Worm (Caenorhabditis elegans) whole organism, L1 larva: ENCODE data around the gene deb-1.
A peak's percentile ranks its signal among the peaks of the same experiment; 100 is the strongest.

Source experiments
- C34B4.2 ChIP-seq: sonication (generic microtip); optimal IDR thresholded peaks from 2 replicates; lab custom pipeline; 2017; ENCODE audit warnings: mild to moderate bottlenecking, missing genetic modification characterization, missing compliant biosample characterization
- F16B12.6 ChIP-seq: fragments of 150-350 bp; optimal IDR thresholded peaks from 2 replicates; lab custom pipeline; 2014; ENCODE audit warnings: missing biosample characterization, missing genetic modification characterization
- Y116A8C.19 ChIP-seq: sonication (generic microtip); optimal IDR thresholded peaks from 2 replicates; lab custom pipeline; 2016; ENCODE audit warnings: missing compliant biosample characterization, missing genetic modification characterization, borderline replicate concordance
- aly-2 ChIP-seq: fragments of 150-350 bp; optimal IDR thresholded peaks from 2 replicates; lab custom pipeline; 2014; ENCODE audit warnings: missing biosample characterization, missing genetic modification characterization
- blmp-1 ChIP-seq: fragments of 150-350 bp; optimal IDR thresholded peaks from 2 replicates; lab custom pipeline; 2014; ENCODE audit warnings: missing biosample characterization, missing genetic modification characterization
- ceh-82 ChIP-seq, 3 experiments: fragments of 150-350 bp in 1 of 3; sonication (generic microtip) in 2 of 3; optimal IDR thresholded peaks; 2 replicates each; lab custom pipeline; 2014 to 2017; ENCODE audit warnings: missing biosample characterization in 3 of 3, missing genetic modification characterization in 3 of 3
- ceh-88 ChIP-seq: fragments of 200-800 bp; sonication (Bioruptor generic); IDR thresholded peaks from 2 replicates; pipeline ENCODE4 v1.3.6; 2022; ENCODE audit warnings: missing genetic modification characterization, missing compliant biosample characterization
- ceh-90 ChIP-seq: sonication (generic microtip); optimal IDR thresholded peaks from 2 replicates; lab custom pipeline; 2016; ENCODE audit warnings: missing genetic modification characterization, missing compliant biosample characterization
- dpl-1 ChIP-seq, 3 experiments: fragments of 150-350 bp in 2 of 3; sonication (generic microtip) in 1 of 3; optimal IDR thresholded peaks; 2 replicates each; lab custom pipeline; 2014 to 2017; ENCODE audit warnings: missing biosample characterization in 3 of 3, missing genetic modification characterization in 3 of 3, missing genetic modification reagents in 3 of 3
- dsc-1 ChIP-seq: sonication (generic microtip); optimal IDR thresholded peaks from 2 replicates; lab custom pipeline; 2016; ENCODE audit warnings: mild to moderate bottlenecking, missing genetic modification characterization, missing compliant biosample characterization
- efl-1 ChIP-seq, 4 experiments: fragments of 150-350 bp; optimal IDR thresholded peaks in 3 of 4; peaks in 1 of 4; 1 replicate in 1 of 4; 2 replicates in 3 of 4; lab custom pipeline; 2014; ENCODE audit warnings: missing biosample characterization in 2 of 4, missing genetic modification characterization in 2 of 4, missing genetic modification reagents in 2 of 4
- efl-3 ChIP-seq: fragments of 200-800 bp; sonication (Bioruptor generic); optimal IDR thresholded peaks from 2 replicates; lab custom pipeline; 2018; ENCODE audit warnings: mild to moderate bottlenecking, missing genetic modification characterization, missing compliant biosample characterization
- egl-13 ChIP-seq: sonication (generic microtip); optimal IDR thresholded peaks from 2 replicates; lab custom pipeline; 2016; ENCODE audit warnings: missing genotype, missing genetic modification reagents, missing genetic modification characterization, missing compliant biosample characterization
- elt-2 ChIP-seq: sonication (generic microtip); optimal IDR thresholded peaks from 2 replicates; lab custom pipeline; 2016; ENCODE audit warnings: missing genetic modification characterization, mild to moderate bottlenecking, inconsistent platforms, missing compliant biosample characterization, missing genetic modification reagents
- elt-3 ChIP-seq, 6 experiments: fragments of 150-350 bp in 1 of 6; sonication (generic microtip); optimal IDR thresholded peaks; 2 replicates each; lab custom pipeline; 2017 to 2018; ENCODE audit warnings: missing biosample characterization in 6 of 6, missing genetic modification characterization in 6 of 6, inconsistent platforms in 1 of 6
- ets-5 ChIP-seq: fragments of 200-800 bp; sonication (Bioruptor generic); IDR thresholded peaks from 2 replicates; pipeline ENCODE4 v1.3.6; 2022; ENCODE audit warnings: missing genetic modification characterization, missing compliant biosample characterization
- fkh-10 ChIP-seq: sonication (generic microtip); optimal IDR thresholded peaks from 2 replicates; lab custom pipeline; 2017; ENCODE audit warnings: missing biosample characterization, missing genetic modification reagents, missing genetic modification characterization
- fkh-4 ChIP-seq: sonication (generic microtip); optimal IDR thresholded peaks from 2 replicates; lab custom pipeline; 2016; ENCODE audit warnings: missing compliant biosample characterization, missing genetic modification characterization, borderline replicate concordance
- fkh-8 ChIP-seq: sonication (generic microtip); optimal IDR thresholded peaks from 2 replicates; lab custom pipeline; 2016; ENCODE audit warnings: mild to moderate bottlenecking, missing genetic modification characterization, missing compliant biosample characterization
- fos-1 ChIP-seq: fragments of 150-350 bp; optimal IDR thresholded peaks from 2 replicates; lab custom pipeline; 2014; ENCODE audit warnings: missing biosample characterization, missing genetic modification characterization
- grh-1 ChIP-seq: fragments of 200-800 bp; sonication (Bioruptor generic); IDR thresholded peaks from 2 replicates; pipeline ENCODE4 v1.3.6; 2022; ENCODE audit warnings: missing genetic modification reagents, missing genetic modification characterization, missing compliant biosample characterization
- hlh-4 ChIP-seq: sonication (generic microtip); optimal IDR thresholded peaks from 2 replicates; lab custom pipeline; 2016; ENCODE audit warnings: mild to moderate bottlenecking, missing genetic modification characterization, missing compliant biosample characterization
- hpl-2 ChIP-seq: fragments of 150-350 bp; optimal IDR thresholded peaks from 2 replicates; lab custom pipeline; 2014; ENCODE audit warnings: missing biosample characterization, missing genetic modification reagents, missing genetic modification characterization
- jun-1 ChIP-seq: fragments of 150-350 bp; optimal IDR thresholded peaks from 2 replicates; lab custom pipeline; 2014; ENCODE audit warnings: missing biosample characterization, missing genetic modification reagents, missing genetic modification characterization
- lin-13 ChIP-seq: fragments of 150-350 bp; optimal IDR thresholded peaks from 2 replicates; lab custom pipeline; 2014; ENCODE audit warnings: missing biosample characterization, missing genetic modification reagents, missing genetic modification characterization
- lin-14 ChIP-seq: fragments of 200-800 bp; sonication (Bioruptor generic); optimal IDR thresholded peaks from 2 replicates; lab custom pipeline; 2018; ENCODE audit warnings: mild to moderate bottlenecking, missing genetic modification characterization, moderate library complexity, missing compliant biosample characterization
- lin-35 ChIP-seq, 2 experiments: fragments of 150-350 bp; optimal IDR thresholded peaks; 2 replicates each; lab custom pipeline; 2014; ENCODE audit warnings: missing biosample characterization in 2 of 2, missing genetic modification characterization in 2 of 2, missing genetic modification reagents in 2 of 2
- lin-39 ChIP-seq: fragments of 150-350 bp; optimal IDR thresholded peaks from 2 replicates; lab custom pipeline; 2014; ENCODE audit warnings: missing biosample characterization, missing genetic modification reagents, missing genetic modification characterization
- lsy-2 ChIP-seq, 2 experiments: fragments of 150-350 bp; optimal IDR thresholded peaks; 2 replicates each; lab custom pipeline; 2014; ENCODE audit warnings: missing biosample characterization in 2 of 2, missing genetic modification characterization in 2 of 2
- mef-2 ChIP-seq: fragments of 150-350 bp; optimal IDR thresholded peaks from 2 replicates; lab custom pipeline; 2014; ENCODE audit warnings: missing biosample characterization, missing genetic modification characterization
- mep-1 ChIP-seq: fragments of 150-350 bp; optimal IDR thresholded peaks from 2 replicates; lab custom pipeline; 2014; ENCODE audit warnings: missing biosample characterization, missing genetic modification characterization
- nhr-12 ChIP-seq: sonication (generic microtip); optimal IDR thresholded peaks from 2 replicates; lab custom pipeline; 2017; ENCODE audit warnings: missing biosample characterization, missing genetic modification characterization
- nhr-19 ChIP-seq: fragments of 200-800 bp; sonication (Bioruptor generic); conservative IDR thresholded peaks from 2 replicates; pipeline ENCODE4 v1.3.6; 2022; ENCODE audit warnings: missing genetic modification characterization, missing compliant biosample characterization
- nhr-20 ChIP-seq: sonication (generic microtip); optimal IDR thresholded peaks from 2 replicates; lab custom pipeline; 2016; ENCODE audit warnings: mild to moderate bottlenecking, missing genetic modification characterization, missing compliant biosample characterization
- nhr-237 ChIP-seq: fragments of 150-350 bp; optimal IDR thresholded peaks from 2 replicates; lab custom pipeline; 2014; ENCODE audit warnings: missing biosample characterization, missing genetic modification characterization
- nhr-47 ChIP-seq: sonication (generic microtip); optimal IDR thresholded peaks from 2 replicates; lab custom pipeline; 2016; ENCODE audit warnings: mild to moderate bottlenecking, missing genetic modification characterization, moderate library complexity, missing compliant biosample characterization
- nhr-71 ChIP-seq: sonication (generic microtip); optimal IDR thresholded peaks from 2 replicates; lab custom pipeline; 2016; ENCODE audit warnings: mild to moderate bottlenecking, missing genetic modification characterization, moderate library complexity, missing compliant biosample characterization
- nhr-76 ChIP-seq: sonication (generic microtip); optimal IDR thresholded peaks from 2 replicates; lab custom pipeline; 2017; ENCODE audit warnings: missing biosample characterization, missing genetic modification characterization
- nhr-77 ChIP-seq: fragments of 150-350 bp; optimal IDR thresholded peaks from 2 replicates; lab custom pipeline; 2014; ENCODE audit warnings: missing biosample characterization, missing genetic modification characterization
- nhr-85 ChIP-seq: sonication (generic microtip); peaks from one replicate; lab custom pipeline; 2016; ENCODE audit warnings: missing genetic modification characterization, inconsistent platforms, missing compliant biosample characterization
- nhr-90 ChIP-seq: sonication (generic microtip); optimal IDR thresholded peaks from 2 replicates; lab custom pipeline; 2016; ENCODE audit warnings: mild to moderate bottlenecking, missing genetic modification characterization, missing compliant biosample characterization; ENCODE audit not compliant: poor library complexity
- rnt-1 ChIP-seq: sonication (generic microtip); optimal IDR thresholded peaks from 2 replicates; lab custom pipeline; 2016; ENCODE audit warnings: mild to moderate bottlenecking, missing genetic modification characterization, moderate library complexity, missing compliant biosample characterization
- skn-1 ChIP-seq: fragments of 150-350 bp; optimal IDR thresholded peaks from 2 replicates; lab custom pipeline; 2014; ENCODE audit warnings: missing biosample characterization, missing genetic modification characterization
- snpc-4 ChIP-seq: fragments of 150-350 bp; optimal IDR thresholded peaks from 2 replicates; lab custom pipeline; 2014; ENCODE audit warnings: missing biosample characterization, missing genetic modification characterization
- snu-23 ChIP-seq: sonication (generic microtip); optimal IDR thresholded peaks from 2 replicates; lab custom pipeline; 2016; ENCODE audit warnings: missing genetic modification characterization, missing compliant biosample characterization
- sptf-1 ChIP-seq: fragments of 150-350 bp; optimal IDR thresholded peaks from 2 replicates; lab custom pipeline; 2014; ENCODE audit warnings: missing biosample characterization, missing genetic modification characterization
- unc-130 ChIP-seq: fragments of 150-350 bp; optimal IDR thresholded peaks from 2 replicates; lab custom pipeline; 2017; ENCODE audit warnings: missing biosample characterization, missing genetic modification characterization, inconsistent platforms
- unc-98 ChIP-seq: fragments of 200-800 bp; sonication (Bioruptor generic); IDR thresholded peaks from 2 replicates; pipeline ENCODE4 v1.3.6; 2022; ENCODE audit warnings: missing genetic modification characterization, missing compliant biosample characterization
- zag-1 ChIP-seq: fragments of 150-350 bp; optimal IDR thresholded peaks from 2 replicates; lab custom pipeline; 2014; ENCODE audit warnings: missing biosample characterization, missing genetic modification characterization
- ztf-4 ChIP-seq: fragments of 150-350 bp; optimal IDR thresholded peaks from 2 replicates; lab custom pipeline; 2014; ENCODE audit warnings: missing biosample characterization, missing genetic modification characterization

The deb-1 gene

DNA sequence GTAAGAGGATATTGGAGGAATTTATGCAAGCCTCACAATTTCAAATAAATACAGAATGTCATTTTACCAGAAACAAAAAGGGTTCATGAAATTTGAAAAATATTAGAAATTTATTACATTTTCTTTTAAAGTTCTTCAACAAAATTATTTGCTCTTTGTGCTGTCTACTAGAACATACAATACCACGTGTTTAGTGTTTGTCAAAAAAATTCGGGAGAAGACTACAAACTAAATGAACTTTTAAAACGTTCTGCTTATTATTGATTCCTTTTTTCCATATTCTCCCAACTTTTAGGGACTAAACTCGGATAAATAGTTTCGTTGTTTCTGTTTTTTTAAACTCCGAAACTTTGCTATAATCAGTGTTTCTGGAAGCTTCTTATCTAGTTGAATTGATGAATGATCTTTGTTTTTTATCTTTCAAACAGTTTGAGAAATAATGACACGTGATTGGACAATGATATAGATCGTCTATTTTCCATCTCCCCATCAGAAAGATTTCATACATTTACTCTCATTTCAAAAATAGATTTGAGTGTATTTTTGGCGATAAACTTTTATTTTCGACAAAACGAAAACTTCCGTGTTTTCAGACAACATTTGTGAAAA lies 45.3 kb downstream of the deb-1 start:
- TF ChIP-seq sptf-1 (tag; lab: Kevin White, UChicago): no peak
- TF ChIP-seq fkh-4 (tag; lab: Kevin White, UChicago): no peak
- no peak for TF ChIP-seq dpl-1 (GFP tag; optimal IDR thresholded peaks at IDR 0.05; lab: Kevin White, UChicago)
- peak in 2 of 6 experiments; percentile 31 to 57 for TF ChIP-seq elt-3 (tag; optimal IDR thresholded peaks at IDR 0.05; lab: Kevin White, UChicago)
- TF ChIP-seq zag-1: no peak
- peak; percentile 66 for TF ChIP-seq nhr-20
- TF ChIP-seq C34B4.2 (tag; lab: Kevin White, UChicago): no peak
- no peak for TF ChIP-seq efl-3 (GFP tag; lab: Kevin White, UChicago)
- TF ChIP-seq efl-1 (optimal IDR thresholded peaks at IDR 0.05; lab: Kevin White, UChicago): no peak
- peak in 1 of 2 experiments; percentile 84 for TF ChIP-seq efl-1 (GFP tag; optimal IDR thresholded peaks at IDR 0.05 in 1 of 2; lab: Kevin White, UChicago)
- TF ChIP-seq fos-1 (tag; lab: Kevin White, UChicago): no peak
- TF ChIP-seq nhr-90 (tag; lab: Kevin White, UChicago): peak; percentile 4
- TF ChIP-seq nhr-19 (GFP tag; lab: Robert Waterston, UW): peak; percentile 57
- peak; percentile 73 for TF ChIP-seq elt-2 (tag; lab: Kevin White, UChicago)
- TF ChIP-seq Y116A8C.19 (tag; lab: Kevin White, UChicago): no peak
- TF ChIP-seq mef-2 (tag; lab: Kevin White, UChicago): no peak
- peak; percentile 4 for TF ChIP-seq nhr-47
- TF ChIP-seq nhr-77: no peak
- TF ChIP-seq nhr-237 (tag; lab: Kevin White, UChicago): no peak
- TF ChIP-seq F16B12.6 (tag; lab: Kevin White, UChicago): no peak
- peak in 1 of 2 experiments; percentile 66 for TF ChIP-seq lin-35 (GFP tag; optimal IDR thresholded peaks at IDR 0.05; lab: Kevin White, UChicago)
- TF ChIP-seq egl-13 (tag; lab: Kevin White, UChicago): no peak
- peak; percentile 62 for TF ChIP-seq nhr-71
- TF ChIP-seq ceh-90: no peak
- peak; percentile 6 for TF ChIP-seq ztf-4
- no peak for TF ChIP-seq skn-1 (tag; lab: Kevin White, UChicago)
- TF ChIP-seq blmp-1 (tag; lab: Kevin White, UChicago): peak; percentile 10
- peak; percentile 50 for TF ChIP-seq snu-23 (GFP tag; lab: Kevin White, UChicago)
- TF ChIP-seq nhr-85 (tag; lab: Kevin White, UChicago): peak; percentile 85
- no peak for TF ChIP-seq ets-5 (GFP tag; lab: Robert Waterston, UW)
- TF ChIP-seq unc-130 (tag; lab: Kevin White, UChicago): no peak
- peak; percentile 42; the same call in 1 of the 2 replicates for TF ChIP-seq grh-1 (GFP tag; lab: Robert Waterston, UW)
- no peak for TF ChIP-seq nhr-76 (tag; lab: Kevin White, UChicago)
- peak in 1 of 2 experiments; percentile 33 for TF ChIP-seq lsy-2 (tag; optimal IDR thresholded peaks at IDR 0.05; lab: Kevin White, UChicago)
- TF ChIP-seq mep-1 (tag; lab: Kevin White, UChicago): peak; percentile 30
- no peak for TF ChIP-seq lin-39
- no peak for TF ChIP-seq fkh-10 (GFP tag; lab: Kevin White, UChicago)
- TF ChIP-seq ceh-82 (tag; optimal IDR thresholded peaks at IDR 0.05; lab: Kevin White, UChicago): no peak
- TF ChIP-seq lin-14: peak; percentile 37

DNA sequence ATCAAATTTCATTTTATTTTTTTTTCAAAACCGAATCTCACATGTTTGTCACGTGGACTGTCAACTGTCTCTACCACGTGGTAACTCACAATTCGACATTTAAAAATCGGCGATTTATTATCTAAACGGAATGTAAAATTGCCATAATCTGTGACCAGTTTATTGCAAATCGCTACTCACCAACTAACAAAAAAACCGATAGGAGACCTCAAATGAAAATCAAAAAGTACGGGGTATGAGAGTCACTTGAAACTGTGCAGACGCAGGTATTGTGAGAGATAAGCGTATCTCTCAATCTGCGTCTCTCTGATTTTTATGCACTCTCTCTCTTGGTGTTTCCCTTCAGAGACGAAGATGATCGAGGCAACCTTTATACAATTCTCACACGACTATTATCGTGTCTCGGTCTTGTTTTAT lies 46.3 kb downstream of the deb-1 start:
- TF ChIP-seq ceh-88 (GFP tag; lab: Robert Waterston, UW) (no peak), hpl-2 (GFP tag; lab: Kevin White, UChicago) (peak; percentile 29), C34B4.2 (tag; lab: Kevin White, UChicago) (no peak), aly-2 (tag; lab: Kevin White, UChicago) (no peak), dsc-1 (tag; lab: Kevin White, UChicago) (no peak), dpl-1 (GFP tag; optimal IDR thresholded peaks at IDR 0.05; lab: Kevin White, UChicago) (peak in 2 of 3 experiments; percentile 28 to 60), rnt-1 (tag; lab: Kevin White, UChicago) (peak; percentile 39), lin-13 (GFP tag; lab: Kevin White, UChicago) (peak; percentile 48), lin-39 (no peak), Y116A8C.19 (tag; lab: Kevin White, UChicago) (no peak), hlh-4 (tag; lab: Kevin White, UChicago) (no peak), zag-1 (no peak), F16B12.6 (tag; lab: Kevin White, UChicago) (no peak), jun-1 (tag; lab: Kevin White, UChicago) (peak; percentile 28), fos-1 (tag; lab: Kevin White, UChicago) (peak; percentile 71), snpc-4 (peak; percentile 27), skn-1 (tag; lab: Kevin White, UChicago) (peak; percentile 9), fkh-8 (tag; lab: Kevin White, UChicago) (no peak), fkh-10 (GFP tag; lab: Kevin White, UChicago) (no peak), ceh-90 (no peak), nhr-12 (tag; lab: Kevin White, UChicago) (no peak), unc-98 (0 out of 2 replicates have a peak, but pooled peaks have one; percentile 14), grh-1 (GFP tag; lab: Robert Waterston, UW) (peak; percentile 78), ceh-82 (tag; optimal IDR thresholded peaks at IDR 0.05; lab: Kevin White, UChicago) (peak in 2 of 3 experiments; percentile 38 to 40)
